Fruit fly (Drosophila melanogaster) whole organism, embryonic: ENCODE data around the gene CG14252.

Experiments
- Aef1 ChIP-seq: fragments of 200-800 bp; sonication (Bioruptor generic); IDR thresholded peaks from 3 replicates; pipeline ENCODE4 v1.3.6; 2022; ENCODE audit warnings: missing biosample characterization, missing genetic modification characterization
- B-H1 ChIP-seq: fragments of 200-800 bp; sonication (Bioruptor generic); IDR thresholded peaks from 3 replicates; pipeline ENCODE4 v1.3.6; 2022; ENCODE audit warnings: missing biosample characterization, missing genetic modification characterization
- CG10543 ChIP-seq: fragments of 200-800 bp; sonication (Bioruptor generic); optimal IDR thresholded peaks from 3 replicates; lab custom pipeline; 2017; ENCODE audit warnings: missing biosample characterization, mild to moderate bottlenecking, missing genetic modification characterization, moderate library complexity
- CG10979 ChIP-seq: fragments of 200-800 bp; sonication (Bioruptor generic); optimal IDR thresholded peaks from 2 replicates; lab custom pipeline; 2018; ENCODE audit warnings: missing biosample characterization, mild to moderate bottlenecking, missing genetic modification characterization, moderate library complexity
- CG11093 ChIP-seq: fragments of 200-800 bp; sonication (Bioruptor generic); IDR thresholded peaks from 3 replicates; pipeline ENCODE4 v1.3.6; 2022; ENCODE audit warnings: missing biosample characterization, missing genetic modification characterization
- CG12744 ChIP-seq: fragments of 200-800 bp; sonication (Bioruptor generic); optimal IDR thresholded peaks from 2 replicates; lab custom pipeline; 2016; ENCODE audit warnings: missing biosample characterization, missing genetic modification characterization
- CG12942 ChIP-seq: fragments of 200-800 bp; sonication (Bioruptor generic); optimal IDR thresholded peaks from 3 replicates; lab custom pipeline; 2016; ENCODE audit warnings: missing biosample characterization, missing genetic modification characterization
- CG14014 ChIP-seq: fragments of 200-800 bp; sonication (Bioruptor generic); IDR thresholded peaks from 2 replicates; pipeline ENCODE4 v1.3.6; 2022; ENCODE audit warnings: missing biosample characterization, missing genetic modification characterization
- CG16815 ChIP-seq: fragments of 200-800 bp; sonication (Bioruptor generic); optimal IDR thresholded peaks from 3 replicates; lab custom pipeline; 2017; ENCODE audit warnings: missing biosample characterization, mild to moderate bottlenecking, missing genetic modification characterization
- CG17328 ChIP-seq: fragments of 200-800 bp; sonication (Bioruptor generic); IDR thresholded peaks from 2 replicates; pipeline ENCODE4 v1.3.6; 2022; ENCODE audit warnings: missing biosample characterization, missing genetic modification characterization
- CG17359 ChIP-seq: fragments of 200-800 bp; sonication (Bioruptor generic); optimal IDR thresholded peaks from 3 replicates; lab custom pipeline; 2018; ENCODE audit warnings: missing biosample characterization, mild to moderate bottlenecking, missing genetic modification characterization, moderate library complexity
- CG2199 ChIP-seq: fragments of 200-800 bp; sonication (Bioruptor generic); IDR thresholded peaks from 3 replicates; pipeline ENCODE4 v1.3.6; 2022; ENCODE audit warnings: missing biosample characterization, missing genetic modification characterization
- CG4617 ChIP-seq: fragments of 200-800 bp; sonication (Bioruptor generic); optimal IDR thresholded peaks from 3 replicates; lab custom pipeline; 2016; ENCODE audit warnings: missing biosample characterization, missing genetic modification characterization, borderline replicate concordance
- CG6272 ChIP-seq: fragments of 200-800 bp; sonication (Bioruptor generic); IDR thresholded peaks from 2 replicates; pipeline ENCODE4 v1.3.6; 2022; ENCODE audit warnings: missing biosample characterization, missing genetic modification characterization
- CG6854 ChIP-seq: fragments of 200-800 bp; sonication (Bioruptor generic); optimal IDR thresholded peaks from 3 replicates; lab custom pipeline; 2017; ENCODE audit warnings: missing biosample characterization, mild to moderate bottlenecking, missing genetic modification characterization
- CG7987 ChIP-seq: fragments of 200-800 bp; sonication (Bioruptor generic); optimal IDR thresholded peaks from 2 replicates; lab custom pipeline; 2018; ENCODE audit warnings: missing biosample characterization, mild to moderate bottlenecking, missing genetic modification characterization, moderate library complexity
- CG8089 ChIP-seq: fragments of 200-800 bp; sonication (Bioruptor generic); optimal IDR thresholded peaks from 3 replicates; lab custom pipeline; 2016; ENCODE audit warnings: missing biosample characterization, missing genetic modification characterization
- E2f1 ChIP-seq: fragments of 200-800 bp; sonication (Bioruptor generic); IDR thresholded peaks from 2 replicates; pipeline ENCODE4 v1.3.6; 2022; ENCODE audit warnings: missing biosample characterization, missing genetic modification characterization
- Ets65A ChIP-seq: fragments of 200-800 bp; sonication (Bioruptor generic); peaks from one replicate; lab custom pipeline; 2016; ENCODE audit warnings: missing biosample characterization, missing genetic modification characterization
- Fer3 ChIP-seq: fragments of 200-800 bp; sonication (Bioruptor generic); optimal IDR thresholded peaks from 2 replicates; lab custom pipeline; 2018; ENCODE audit warnings: missing biosample characterization, mild to moderate bottlenecking, missing genetic modification characterization, moderate library complexity
- Med ChIP-seq: fragments of 200-800 bp; sonication (Bioruptor generic); peaks from one replicate; lab custom pipeline; 2016; ENCODE audit warnings: missing biosample characterization, missing genetic modification characterization, mild to moderate bottlenecking, inconsistent platforms, moderate library complexity
- Scr ChIP-seq: fragments of 200-800 bp; sonication (Bioruptor generic); IDR thresholded peaks from 2 replicates; pipeline ENCODE4 v1.3.6; 2022; ENCODE audit warnings: missing biosample characterization, missing genetic modification characterization; ENCODE audit not compliant: partially characterized antibody
- al ChIP-seq: fragments of 200-800 bp; sonication (Bioruptor generic); IDR thresholded peaks from 2 replicates; pipeline ENCODE4 v1.3.6; 2022; ENCODE audit warnings: missing biosample characterization, missing genetic modification characterization
- ase ChIP-seq: fragments of 200-800 bp; sonication (Bioruptor generic); IDR thresholded peaks from 3 replicates; pipeline ENCODE4 v1.3.6; 2022; ENCODE audit warnings: missing biosample characterization, missing genetic modification characterization
- bigmax ChIP-seq: fragments of 200-800 bp; sonication (Bioruptor generic); optimal IDR thresholded peaks from 2 replicates; lab custom pipeline; 2018; ENCODE audit warnings: missing biosample characterization, mild to moderate bottlenecking, missing genetic modification characterization
- bowl ChIP-seq: fragments of 200-800 bp; sonication (Bioruptor generic); IDR thresholded peaks from 2 replicates; pipeline ENCODE4 v1.3.6; 2022; ENCODE audit warnings: missing biosample characterization, missing genetic modification characterization
- chn ChIP-seq: fragments of 200-800 bp; sonication (Bioruptor generic); optimal IDR thresholded peaks from 2 replicates; lab custom pipeline; 2016; ENCODE audit warnings: missing biosample characterization, missing genetic modification characterization
- dan ChIP-seq: fragments of 200-800 bp; sonication (Bioruptor generic); IDR thresholded peaks from 2 replicates; pipeline ENCODE4 v1.3.6; 2022; ENCODE audit warnings: missing biosample characterization, missing genetic modification characterization
- en ChIP-seq: fragments of 200-800 bp; sonication (Bioruptor generic); optimal IDR thresholded peaks from 2 replicates; lab custom pipeline; 2016; ENCODE audit warnings: missing biosample characterization, missing genetic modification characterization
- fd96Cb ChIP-seq: fragments of 200-800 bp; sonication (Bioruptor generic); optimal IDR thresholded peaks from 2 replicates; lab custom pipeline; 2018; ENCODE audit warnings: missing biosample characterization, mild to moderate bottlenecking, missing genetic modification characterization, moderate library complexity
- ftz-f1 ChIP-seq: fragments of 200-800 bp; sonication (Bioruptor generic); optimal IDR thresholded peaks from 2 replicates; lab custom pipeline; 2016; ENCODE audit warnings: missing biosample characterization, missing genetic modification characterization
- gt ChIP-seq: fragments of 200-800 bp; sonication (Bioruptor generic); IDR thresholded peaks from 2 replicates; pipeline ENCODE4 v1.3.6; 2022; ENCODE audit warnings: missing biosample characterization, missing genetic modification characterization
- hb ChIP-seq: fragments of 200-800 bp; sonication (Bioruptor generic); IDR thresholded peaks from 3 replicates; pipeline ENCODE4 v1.3.6; 2022; ENCODE audit warnings: missing biosample characterization, missing genetic modification characterization; ENCODE audit not compliant: partially characterized antibody
- hkb ChIP-seq, 2 experiments: fragments of 200-800 bp in 1 of 2; fragments of >200 bp in 1 of 2; sonication (Bioruptor generic) in 1 of 2; IDR thresholded peaks in 1 of 2; optimal IDR thresholded peaks in 1 of 2; 2 replicates each; pipeline versions ENCODE4 v1.3.6 to Lab custom; 2017 to 2022; ENCODE audit warnings: missing biosample characterization in 1 of 2, missing genetic modification characterization in 1 of 2
- inv ChIP-seq: fragments of 200-800 bp; sonication (Bioruptor generic); IDR thresholded peaks from 2 replicates; pipeline ENCODE4 v1.3.6; 2022; ENCODE audit warnings: missing biosample characterization, missing genetic modification characterization; ENCODE audit not compliant: partially characterized antibody
- lab ChIP-seq: fragments of 200-800 bp; sonication (Bioruptor generic); optimal IDR thresholded peaks from 3 replicates; lab custom pipeline; 2017; ENCODE audit warnings: missing biosample characterization, missing genetic modification characterization, mild to moderate bottlenecking, moderate library complexity, missing genetic modification reagents
- odd ChIP-seq: fragments of 200-800 bp; sonication (Bioruptor generic); optimal IDR thresholded peaks from 2 replicates; lab custom pipeline; 2017; ENCODE audit warnings: missing biosample characterization, mild to moderate bottlenecking, missing genetic modification characterization
- onecut ChIP-seq: fragments of 200-800 bp; sonication (Bioruptor generic); IDR thresholded peaks from 2 replicates; pipeline ENCODE4 v1.3.6; 2022; ENCODE audit warnings: missing biosample characterization, missing genetic modification characterization
- prd ChIP-seq, 3 experiments: fragments of >200 bp in 2 of 3; fragments of 200-800 bp in 1 of 3; sonication (Bioruptor generic) in 1 of 3; optimal IDR thresholded peaks in 2 of 3; IDR thresholded peaks in 1 of 3; 2 replicates in 2 of 3; 3 replicates in 1 of 3; pipeline versions ENCODE4 v1.3.6 to Lab custom; 2017 to 2022; ENCODE audit warnings: missing biosample characterization in 1 of 3, missing genetic modification characterization in 1 of 3
- seq ChIP-seq: fragments of 200-800 bp; sonication (Bioruptor generic); IDR thresholded peaks from 2 replicates; pipeline ENCODE4 v1.3.6; 2022; ENCODE audit warnings: missing biosample characterization, missing genetic modification characterization
- sisA ChIP-seq: fragments of 200-800 bp; sonication (Bioruptor generic); IDR thresholded peaks from 2 replicates; pipeline ENCODE4 v1.3.6; 2022; ENCODE audit warnings: missing biosample characterization, missing genetic modification characterization
- slou ChIP-seq: fragments of 200-800 bp; sonication (Bioruptor generic); optimal IDR thresholded peaks from 3 replicates; lab custom pipeline; 2016; ENCODE audit warnings: missing biosample characterization, missing genetic modification characterization
- tap ChIP-seq: fragments of 200-800 bp; optimal IDR thresholded peaks from 3 replicates; lab custom pipeline; 2019; ENCODE audit warnings: missing biosample characterization, mild to moderate bottlenecking, missing genetic modification characterization, moderate library complexity
- tgo ChIP-seq: fragments of 200-800 bp; sonication (Bioruptor generic); IDR thresholded peaks from 3 replicates; pipeline ENCODE4 v1.3.6; 2022; ENCODE audit warnings: missing biosample characterization, missing genetic modification characterization
- vnd ChIP-seq: fragments of 200-800 bp; sonication (Bioruptor generic); IDR thresholded peaks from 3 replicates; pipeline ENCODE4 v1.3.6; 2022; ENCODE audit warnings: missing biosample characterization, missing genetic modification characterization; ENCODE audit not compliant: partially characterized antibody
- wor ChIP-seq: fragments of 200-800 bp; sonication (Bioruptor generic); IDR thresholded peaks from 2 replicates; pipeline ENCODE4 v1.3.6; 2022; ENCODE audit warnings: missing biosample characterization, missing genetic modification characterization

CG14252 gene

DNA sequence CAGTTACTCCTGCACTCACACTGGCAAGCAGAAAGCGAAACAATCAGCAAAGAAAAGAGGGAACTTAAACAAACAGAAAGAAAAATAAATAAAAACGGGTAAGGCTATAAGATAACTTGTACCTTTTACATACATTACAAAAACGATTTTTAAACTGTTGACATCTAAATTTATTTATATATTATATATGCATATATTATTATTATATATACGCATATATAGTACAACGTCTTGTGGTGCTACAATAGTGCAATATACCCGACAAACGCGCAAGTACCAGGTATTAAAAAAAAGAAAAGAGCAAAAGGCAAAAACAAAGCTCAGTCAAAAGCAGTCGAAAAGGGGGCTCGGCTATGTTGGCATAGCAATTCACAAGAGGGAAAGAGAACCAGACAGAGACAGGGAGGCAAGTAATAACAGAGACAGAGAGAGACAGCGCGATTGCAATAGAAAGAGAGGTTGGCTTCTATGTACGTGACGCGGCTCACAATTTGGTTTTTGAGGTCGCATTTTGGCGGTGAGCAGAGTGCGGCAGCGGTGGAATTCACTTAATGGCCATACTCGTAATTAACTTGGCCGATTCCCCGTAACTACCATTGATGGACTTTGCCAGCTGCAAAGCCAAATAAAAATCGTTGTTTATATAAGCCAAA is 8.8 kb downstream of the CG14252 start (continued):
- TF ChIP-seq dan (GFP tag; lab: Robert Waterston, UW) (no peak), CG10543 (GFP tag; lab: Kevin White, UChicago) (peak; percentile 25), wor (peak; percentile 80), CG4617 (GFP tag; lab: Kevin White, UChicago) (peak; percentile 19), odd (peak; percentile 20), chn (no peak), CG8089 (GFP tag; lab: Kevin White, UChicago) (no peak)

DNA sequence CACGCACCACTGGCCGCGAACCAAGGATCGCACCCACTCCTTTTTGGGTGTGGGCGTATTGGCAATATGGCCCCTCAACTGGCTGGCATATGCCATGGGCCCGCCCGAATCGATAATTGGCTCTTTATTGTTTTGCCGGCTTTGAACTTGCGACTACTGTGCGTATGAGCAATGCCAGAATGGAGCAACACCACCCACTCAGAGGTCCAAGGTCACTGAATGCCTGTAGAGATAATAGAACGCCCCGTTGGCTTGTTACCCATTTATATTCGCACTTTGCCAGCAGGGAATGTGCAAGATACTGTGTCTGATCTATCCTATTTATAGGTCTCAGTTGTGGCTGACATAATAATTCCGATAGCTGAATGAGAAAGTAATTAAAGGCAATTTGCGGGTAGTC is 10.2 kb downstream of the CG14252 start:
- no peak for TF ChIP-seq hkb (optimal IDR thresholded peaks at IDR 0.05; lab: Kevin White, UChicago)
- no peak for TF ChIP-seq hkb (GFP tag; IDR thresholded peaks at IDR 0.05; lab: Robert Waterston, UW)
- TF ChIP-seq CG14014, result no peak
- TF ChIP-seq hb (GFP tag; lab: Robert Waterston, UW), result 0 out of 3 replicates have a peak, but pooled peaks have one; percentile 25
- TF ChIP-seq onecut (GFP tag; lab: Robert Waterston, UW), result peak; percentile 38; the same call in 1 of the 2 replicates
- no peak for TF ChIP-seq CG17328 (GFP tag; lab: Robert Waterston, UW)
- TF ChIP-seq ftz-f1 (GFP tag; lab: Kevin White, UChicago), result peak; percentile 47
- no peak for TF ChIP-seq al (GFP tag; lab: Robert Waterston, UW)
- peak; percentile 61 for TF ChIP-seq Med (GFP tag; lab: Kevin White, UChicago)
- TF ChIP-seq lab (GFP tag; lab: Kevin White, UChicago), result no peak
- TF ChIP-seq CG12942 (GFP tag; lab: Kevin White, UChicago), result no peak
- no peak for TF ChIP-seq fd96Cb (tag; lab: Kevin White, UChicago)
- TF ChIP-seq B-H1 (GFP tag; lab: Robert Waterston, UW), result no peak
- TF ChIP-seq Aef1, result no peak

DNA sequence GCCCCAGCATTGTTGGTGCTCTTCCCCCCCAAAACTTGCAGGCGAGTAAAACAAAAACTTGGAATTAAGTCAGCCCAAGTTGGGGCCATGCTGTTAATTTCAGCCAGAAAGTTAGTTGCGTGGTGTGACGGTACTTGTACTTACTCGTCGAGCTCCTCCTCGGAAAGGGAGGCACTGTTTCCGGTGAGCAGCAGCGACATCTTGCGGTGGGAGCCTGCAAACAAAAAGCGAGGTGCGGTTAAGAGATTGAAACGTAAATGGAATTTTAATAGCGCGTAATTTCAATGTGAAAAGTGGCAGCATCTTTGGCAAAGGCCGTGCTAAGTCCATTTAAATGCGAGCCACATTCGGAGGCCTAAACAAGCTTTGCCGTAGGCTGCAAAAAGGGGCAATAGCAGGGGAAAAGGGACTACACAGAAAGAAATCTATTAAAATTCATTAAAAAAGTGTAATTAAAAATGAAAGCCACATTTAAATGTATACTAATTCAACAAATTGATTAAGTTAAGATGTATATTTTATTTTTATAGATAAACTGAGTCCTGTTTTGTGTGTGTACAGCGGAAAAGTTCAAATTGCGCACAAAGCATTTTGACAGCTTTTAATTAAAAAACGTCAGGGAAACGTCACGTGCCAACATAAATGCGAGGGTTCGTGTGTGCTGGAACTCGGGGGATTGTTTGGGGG is 11.2 kb downstream of the CG14252 start:
- TF ChIP-seq ase (GFP tag; lab: Robert Waterston, UW), result no peak
- no peak for TF ChIP-seq CG16815 (GFP tag; lab: Kevin White, UChicago)
- TF ChIP-seq CG2199 (GFP tag; lab: Robert Waterston, UW), result no peak
- no peak for TF ChIP-seq CG14014
- TF ChIP-seq CG6854, result no peak
- TF ChIP-seq slou (GFP tag; lab: Kevin White, UChicago), result no peak
- no peak for TF ChIP-seq Scr (GFP tag; lab: Robert Waterston, UW)
- TF ChIP-seq sisA (GFP tag; lab: Robert Waterston, UW), result 0 out of 2 replicates have a peak, but pooled peaks have one; percentile 16
- TF ChIP-seq CG17359 (tag; lab: Kevin White, UChicago), result peak; percentile 2
- 0 out of 2 replicates have a peak, but pooled peaks have one; percentile 11 for TF ChIP-seq CG6272
- no peak for TF ChIP-seq bigmax (GFP tag; lab: Kevin White, UChicago)
- no peak for TF ChIP-seq vnd (GFP tag; lab: Robert Waterston, UW)
- TF ChIP-seq E2f1 (GFP tag; lab: Robert Waterston, UW), result no peak
- TF ChIP-seq CG10979, result peak; percentile 3
- TF ChIP-seq bowl, result no peak
- no peak for TF ChIP-seq tgo (GFP tag; lab: Robert Waterston, UW)
- no peak for TF ChIP-seq CG7987 (GFP tag; lab: Kevin White, UChicago)
- TF ChIP-seq gt, result no peak
- 0 out of 2 replicates have a peak, but pooled peaks have one; percentile 20 for TF ChIP-seq seq (GFP tag; lab: Robert Waterston, UW)
- no peak for TF ChIP-seq Fer3
- no peak for TF ChIP-seq tap
- TF ChIP-seq Ets65A, result peak; percentile 78
- TF ChIP-seq inv (GFP tag; lab: Robert Waterston, UW), result no peak
- TF ChIP-seq CG12744 (GFP tag; lab: Kevin White, UChicago), result no peak
- TF ChIP-seq CG11093 (GFP tag; lab: Robert Waterston, UW), result no peak
- no peak for TF ChIP-seq en
- no peak for TF ChIP-seq prd (optimal IDR thresholded peaks at IDR 0.05; lab: Kevin White, UChicago)
- no peak for TF ChIP-seq prd (GFP tag; IDR thresholded peaks at IDR 0.05; lab: Robert Waterston, UW)
